Worm (Caenorhabditis elegans): Measurements from ENCODE around the gene F41F3.1.

- no peak for TF ChIP-seq hlh-1 (tag; optimal IDR thresholded peaks at IDR 0.05)
- no peak for TF ChIP-seq mab-5 (tag; optimal IDR thresholded peaks at IDR 0.05)
- TF ChIP-seq unc-39 (tag; optimal IDR thresholded peaks at IDR 0.05), result no peak
- no peak for TF ChIP-seq zip-8 (tag; optimal IDR thresholded peaks at IDR 0.05)
- no peak for TF ChIP-seq flh-1 (GFP tag; optimal IDR thresholded peaks at IDR 0.05)
- no peak for TF ChIP-seq nhr-237 (tag; optimal IDR thresholded peaks at IDR 0.05)
- no peak for TF ChIP-seq elt-1 (tag; optimal IDR thresholded peaks at IDR 0.05; ENCODE audit: borderline replicate concordance, insufficient read depth)
- no peak for TF ChIP-seq mep-1 (tag; optimal IDR thresholded peaks at IDR 0.05)
- no peak for TF ChIP-seq nhr-28 (tag; optimal IDR thresholded peaks at IDR 0.05)
Observed at ce11 chrV:4674506-4674905, 20.2 kb downstream of the F41F3.1 start, which contains the start of gene K03B4.8.
